Fruit fly (Drosophila melanogaster) whole organism, embryonic: ENCODE results near the gene Bicra.

Source experiments
- Atf-2 ChIP-seq: fragments of 200-800 bp; sonication (Bioruptor generic); optimal IDR thresholded peaks from 2 replicates; lab custom pipeline; 2016; ENCODE audit warnings: missing biosample characterization, missing genetic modification characterization
- BEAF-32 ChIP-seq: fragments of 200-800 bp; sonication (Bioruptor generic); optimal IDR thresholded peaks from 3 replicates; lab custom pipeline; 2017; ENCODE audit warnings: missing biosample characterization, missing genetic modification characterization, mild to moderate bottlenecking, moderate library complexity, missing genetic modification reagents
- CG10431 ChIP-seq: fragments of 200-800 bp; sonication (Bioruptor generic); optimal IDR thresholded peaks from 3 replicates; lab custom pipeline; 2018; ENCODE audit warnings: missing biosample characterization, mild to moderate bottlenecking, missing genetic modification characterization
- CG10462 ChIP-seq: fragments of 200-800 bp; sonication (Bioruptor generic); optimal IDR thresholded peaks from 2 replicates; lab custom pipeline; 2016; ENCODE audit warnings: missing biosample characterization, missing genetic modification characterization
- CG11085 ChIP-seq: fragments of 200-800 bp; sonication (Bioruptor generic); IDR thresholded peaks from 2 replicates; pipeline ENCODE4 v1.3.6; 2022; ENCODE audit warnings: missing biosample characterization, missing genetic modification characterization
- CG12104 ChIP-seq: fragments of 200-800 bp; sonication (Bioruptor generic); optimal IDR thresholded peaks from 3 replicates; lab custom pipeline; 2016; ENCODE audit warnings: missing biosample characterization, missing genetic modification characterization
- CG13123 ChIP-seq: fragments of 200-800 bp; sonication (Bioruptor generic); optimal IDR thresholded peaks from 2 replicates; lab custom pipeline; 2016; ENCODE audit warnings: missing biosample characterization, missing genetic modification characterization
- CG2202 ChIP-seq: fragments of 200-800 bp; sonication (Bioruptor generic); optimal IDR thresholded peaks from 2 replicates; lab custom pipeline; 2018; ENCODE audit warnings: missing biosample characterization, mild to moderate bottlenecking, missing genetic modification characterization
- CG34224 ChIP-seq: fragments of 200-800 bp; sonication (Bioruptor generic); IDR thresholded peaks from 3 replicates; pipeline ENCODE4 v1.3.6; 2022; ENCODE audit warnings: missing biosample characterization, missing genetic modification characterization; ENCODE audit not compliant: partially characterized antibody
- CG42726 ChIP-seq: fragments of 200-800 bp; sonication (Bioruptor generic); IDR thresholded peaks from 2 replicates; pipeline ENCODE4 v1.3.6; 2022; ENCODE audit warnings: missing biosample characterization, missing genetic modification characterization; ENCODE audit not compliant: partially characterized antibody
- CG4282 ChIP-seq: fragments of 200-800 bp; sonication (Bioruptor generic); optimal IDR thresholded peaks from 2 replicates; lab custom pipeline; 2016; ENCODE audit warnings: missing biosample characterization, missing genetic modification characterization
- CG6765 ChIP-seq: fragments of 200-800 bp; sonication (Bioruptor generic); optimal IDR thresholded peaks from 3 replicates; lab custom pipeline; 2017; ENCODE audit warnings: missing biosample characterization, mild to moderate bottlenecking, missing genetic modification characterization
- CG8089 ChIP-seq: fragments of 200-800 bp; sonication (Bioruptor generic); optimal IDR thresholded peaks from 3 replicates; lab custom pipeline; 2016; ENCODE audit warnings: missing biosample characterization, missing genetic modification characterization
- CG8765 ChIP-seq: fragments of 200-800 bp; sonication (Bioruptor generic); IDR thresholded peaks from 2 replicates; pipeline ENCODE4 v1.3.6; 2022; ENCODE audit warnings: missing biosample characterization, missing genetic modification characterization
- CG9215 ChIP-seq: fragments of 200-800 bp; sonication (Bioruptor generic); IDR thresholded peaks from 2 replicates; pipeline ENCODE4 v1.3.6; 2022; ENCODE audit warnings: missing biosample characterization, missing genetic modification characterization
- CG9437 ChIP-seq: fragments of 200-800 bp; sonication (Bioruptor generic); optimal IDR thresholded peaks from 2 replicates; lab custom pipeline; 2018; ENCODE audit warnings: missing biosample characterization, mild to moderate bottlenecking, missing genetic modification characterization
- Camta ChIP-seq: fragments of 200-800 bp; sonication (Bioruptor generic); optimal IDR thresholded peaks from 2 replicates; lab custom pipeline; 2016; ENCODE audit warnings: missing biosample characterization, missing genetic modification characterization
- H15 ChIP-seq: fragments of 200-800 bp; sonication (Bioruptor generic); IDR thresholded peaks from 3 replicates; pipeline ENCODE4 v1.3.6; 2022; ENCODE audit warnings: missing biosample characterization, missing genetic modification characterization
- Lhr ChIP-seq: fragments of 200-800 bp; sonication (Bioruptor generic); optimal IDR thresholded peaks from 3 replicates; lab custom pipeline; 2017; ENCODE audit warnings: mild to moderate bottlenecking, missing biosample characterization, missing genetic modification reagents, missing genetic modification characterization
- Nf-YB ChIP-seq: fragments of 200-800 bp; sonication (Bioruptor generic); optimal IDR thresholded peaks from 3 replicates; lab custom pipeline; 2019; ENCODE audit warnings: missing biosample characterization, mild to moderate bottlenecking, missing genetic modification characterization, moderate library complexity
- NfI ChIP-seq: fragments of 200-800 bp; sonication (Bioruptor generic); optimal IDR thresholded peaks from 3 replicates; lab custom pipeline; 2018; ENCODE audit warnings: missing biosample characterization, mild to moderate bottlenecking, missing genetic modification characterization, moderate library complexity
- Poxn ChIP-seq: fragments of 200-800 bp; sonication (Bioruptor generic); IDR thresholded peaks from 2 replicates; pipeline ENCODE4 v1.3.6; 2022; ENCODE audit warnings: missing biosample characterization, missing genetic modification characterization
- Ptx1 ChIP-seq: fragments of 200-800 bp; sonication (Bioruptor generic); IDR thresholded peaks from 2 replicates; pipeline ENCODE4 v1.3.6; 2022; ENCODE audit warnings: missing biosample characterization, missing genetic modification characterization
- Rfx ChIP-seq: fragments of 200-800 bp; sonication (Bioruptor generic); IDR thresholded peaks from 2 replicates; pipeline ENCODE4 v1.3.6; 2022; ENCODE audit warnings: missing biosample characterization, missing genetic modification characterization
- Stat92E ChIP-seq, 3 experiments: fragments of >200 bp in 2 of 3; fragments of 200-800 bp in 1 of 3; sonication (Bioruptor generic) in 1 of 3; optimal IDR thresholded peaks; 2 replicates each; lab custom pipeline; 2017 to 2019; ENCODE audit warnings: missing biosample characterization in 3 of 3, missing genetic modification characterization in 3 of 3, mild to moderate bottlenecking in 1 of 3, moderate library complexity in 1 of 3
- TFAM ChIP-seq: fragments of 200-800 bp; sonication (Bioruptor generic); optimal IDR thresholded peaks from 2 replicates; lab custom pipeline; 2017; ENCODE audit warnings: missing biosample characterization, missing genetic modification characterization, inconsistent platforms
- Tbp ChIP-seq: fragments of >200 bp; optimal IDR thresholded peaks from 2 replicates; lab custom pipeline; 2018; ENCODE audit warnings: missing biosample characterization, missing genetic modification characterization
- Vsx1 ChIP-seq: fragments of 200-800 bp; sonication (Bioruptor generic); optimal IDR thresholded peaks from 2 replicates; lab custom pipeline; 2017; ENCODE audit warnings: missing biosample characterization, mild to moderate bottlenecking, missing genetic modification characterization, missing genetic modification reagents
- abd-A ChIP-seq: fragments of 200-800 bp; sonication (Bioruptor generic); optimal IDR thresholded peaks from 3 replicates; lab custom pipeline; 2019; ENCODE audit warnings: missing biosample characterization, mild to moderate bottlenecking, missing genetic modification characterization, moderate library complexity
- ac ChIP-seq: fragments of 200-800 bp; sonication (Bioruptor generic); optimal IDR thresholded peaks from 3 replicates; lab custom pipeline; 2017; ENCODE audit warnings: missing biosample characterization, mild to moderate bottlenecking, missing genetic modification characterization
- al ChIP-seq: fragments of 200-800 bp; sonication (Bioruptor generic); IDR thresholded peaks from 2 replicates; pipeline ENCODE4 v1.3.6; 2022; ENCODE audit warnings: missing biosample characterization, missing genetic modification characterization
- cad ChIP-seq: fragments of >200 bp; optimal IDR thresholded peaks from 2 replicates; lab custom pipeline; 2017; ENCODE audit warnings: missing biosample characterization, missing genetic modification characterization
- ci ChIP-seq: fragments of 200-800 bp; sonication (Bioruptor generic); IDR thresholded peaks from 3 replicates; pipeline ENCODE4 v1.3.6; 2022; ENCODE audit warnings: missing biosample characterization, missing genetic modification characterization
- fd3F ChIP-seq: fragments of 200-800 bp; sonication (Bioruptor generic); optimal IDR thresholded peaks from 2 replicates; lab custom pipeline; 2018; ENCODE audit warnings: missing biosample characterization, mild to moderate bottlenecking, missing genetic modification characterization, moderate library complexity
- kah ChIP-seq: fragments of 200-800 bp; sonication (Bioruptor generic); optimal IDR thresholded peaks from 2 replicates; lab custom pipeline; 2018; ENCODE audit warnings: missing biosample characterization, mild to moderate bottlenecking, missing genetic modification characterization
- klu ChIP-seq: fragments of 200-800 bp; sonication (Bioruptor generic); IDR thresholded peaks from 2 replicates; pipeline ENCODE4 v1.3.6; 2022; ENCODE audit warnings: missing biosample characterization, missing genetic modification characterization
- lilli ChIP-seq: fragments of 200-800 bp; sonication (Bioruptor generic); optimal IDR thresholded peaks from 3 replicates; lab custom pipeline; 2016; ENCODE audit warnings: missing biosample characterization, missing genetic modification characterization
- mirr ChIP-seq: fragments of 200-800 bp; sonication (Bioruptor generic); optimal IDR thresholded peaks from 3 replicates; lab custom pipeline; 2018; ENCODE audit warnings: missing biosample characterization, mild to moderate bottlenecking, missing genetic modification characterization
- pnt ChIP-seq: fragments of 200-800 bp; sonication (Bioruptor generic); optimal IDR thresholded peaks from 3 replicates; lab custom pipeline; 2016; ENCODE audit warnings: missing biosample characterization, missing genetic modification characterization
- prd ChIP-seq, 3 experiments: fragments of >200 bp in 2 of 3; fragments of 200-800 bp in 1 of 3; sonication (Bioruptor generic) in 1 of 3; optimal IDR thresholded peaks in 2 of 3; IDR thresholded peaks in 1 of 3; 2 replicates in 2 of 3; 3 replicates in 1 of 3; pipeline versions ENCODE4 v1.3.6 to Lab custom; 2017 to 2022; ENCODE audit warnings: missing biosample characterization in 1 of 3, missing genetic modification characterization in 1 of 3
- scrt ChIP-seq: fragments of 200-800 bp; sonication (Bioruptor generic); optimal IDR thresholded peaks from 2 replicates; lab custom pipeline; 2018; ENCODE audit warnings: missing biosample characterization, mild to moderate bottlenecking, missing genetic modification characterization, moderate library complexity
- sens ChIP-seq: fragments of 200-800 bp; sonication (Bioruptor generic); peaks from one replicate; lab custom pipeline; 2016; ENCODE audit warnings: missing biosample characterization, missing genetic modification characterization
- seq ChIP-seq: fragments of 200-800 bp; sonication (Bioruptor generic); IDR thresholded peaks from 2 replicates; pipeline ENCODE4 v1.3.6; 2022; ENCODE audit warnings: missing biosample characterization, missing genetic modification characterization
- slp2 ChIP-seq: fragments of 200-800 bp; sonication (Bioruptor generic); optimal IDR thresholded peaks from 2 replicates; lab custom pipeline; 2016; ENCODE audit warnings: missing biosample characterization, missing genetic modification characterization
- unc-4 ChIP-seq: fragments of 200-800 bp; sonication (Bioruptor generic); IDR thresholded peaks from 2 replicates; pipeline ENCODE4 v1.3.6; 2022; ENCODE audit warnings: missing biosample characterization, missing genetic modification characterization; ENCODE audit not compliant: partially characterized antibody
- vnd ChIP-seq: fragments of 200-800 bp; sonication (Bioruptor generic); IDR thresholded peaks from 3 replicates; pipeline ENCODE4 v1.3.6; 2022; ENCODE audit warnings: missing biosample characterization, missing genetic modification characterization; ENCODE audit not compliant: partially characterized antibody
- wek ChIP-seq: fragments of 200-800 bp; sonication (Bioruptor generic); optimal IDR thresholded peaks from 3 replicates; lab custom pipeline; 2018; ENCODE audit warnings: missing biosample characterization, mild to moderate bottlenecking, missing genetic modification characterization, moderate library complexity
- yki ChIP-seq: fragments of >200 bp; optimal IDR thresholded peaks from 3 replicates; lab custom pipeline; 2018
- z ChIP-seq: fragments of 200-800 bp; sonication (Bioruptor generic); IDR thresholded peaks from 3 replicates; pipeline ENCODE4 v1.3.6; 2022; ENCODE audit warnings: missing biosample characterization, missing genetic modification characterization
- zf30C ChIP-seq: fragments of 200-800 bp; sonication (Bioruptor generic); optimal IDR thresholded peaks from 3 replicates; lab custom pipeline; 2018; ENCODE audit warnings: missing biosample characterization, mild to moderate bottlenecking, missing genetic modification characterization

Gene Bicra

dm6 chr3R:29130902-29131621 is 68.2 kb downstream of the Bicra start, which contains the start of the genes dgt6 and Vha100-1 (continued):
- TF ChIP-seq CG13123 (GFP tag; lab: Kevin White, UChicago) = no peak
- no peak for TF ChIP-seq CG8765 (GFP tag; lab: Robert Waterston, UW)
- no peak for TF ChIP-seq CG10462 (GFP tag; lab: Kevin White, UChicago)
- no peak for TF ChIP-seq cad (GFP tag; lab: Kevin White, UChicago)
- no peak for TF ChIP-seq mirr (GFP tag; lab: Kevin White, UChicago)
- TF ChIP-seq Atf-2 = no peak
- no peak for TF ChIP-seq prd (optimal IDR thresholded peaks at IDR 0.05; lab: Kevin White, UChicago)
- TF ChIP-seq prd (GFP tag; IDR thresholded peaks at IDR 0.05; lab: Robert Waterston, UW) = peak; percentile 52; the same call in 1 of the 3 replicates
- no peak for TF ChIP-seq Tbp (GFP tag; lab: Kevin White, UChicago)
- TF ChIP-seq ac (GFP tag; lab: Kevin White, UChicago) = no peak
- TF ChIP-seq CG42726 = no peak
- TF ChIP-seq wek (GFP tag; lab: Kevin White, UChicago) = no peak
- TF ChIP-seq fd3F = no peak
- TF ChIP-seq vnd = no peak
- no peak for TF ChIP-seq scrt
- TF ChIP-seq unc-4 = 0 out of 2 replicates have a peak, but pooled peaks have one; percentile 14
- TF ChIP-seq slp2 (GFP tag; lab: Kevin White, UChicago) = no peak
- no peak for TF ChIP-seq CG6765 (GFP tag; lab: Kevin White, UChicago)
- no peak for TF ChIP-seq kah (GFP tag; lab: Kevin White, UChicago)
- TF ChIP-seq H15 (GFP tag; lab: Robert Waterston, UW) = no peak
- TF ChIP-seq Lhr = peak; percentile 38
- peak; percentile 74 for TF ChIP-seq sens (GFP tag; lab: Kevin White, UChicago)
- no peak for TF ChIP-seq Poxn (GFP tag; lab: Robert Waterston, UW)
- TF ChIP-seq Ptx1 (GFP tag; lab: Robert Waterston, UW) = no peak
- TF ChIP-seq CG8089 (GFP tag; lab: Kevin White, UChicago) = no peak
- TF ChIP-seq CG11085 (GFP tag; lab: Robert Waterston, UW) = no peak
- no peak for TF ChIP-seq TFAM
- TF ChIP-seq CG9215 (GFP tag; lab: Robert Waterston, UW) = no peak
- no peak for TF ChIP-seq z (GFP tag; lab: Robert Waterston, UW)
- no peak for TF ChIP-seq NfI
- no peak for TF ChIP-seq ci (GFP tag; lab: Robert Waterston, UW)
- TF ChIP-seq abd-A (tag; lab: Kevin White, UChicago) = no peak
- peak in 1 of 3 experiments; percentile 32 for TF ChIP-seq Stat92E (GFP tag; optimal IDR thresholded peaks at IDR 0.05; lab: Kevin White, UChicago)
- no peak for TF ChIP-seq CG2202 (tag; lab: Kevin White, UChicago)
- no peak for TF ChIP-seq seq (GFP tag; lab: Robert Waterston, UW)
- no peak for TF ChIP-seq CG12104
- TF ChIP-seq yki = no peak
- no peak for TF ChIP-seq CG4282
- no peak for TF ChIP-seq CG9437 (GFP tag; lab: Kevin White, UChicago)
- 0 out of 2 replicates have a peak, but pooled peaks have one; percentile 8 for TF ChIP-seq Rfx (GFP tag; lab: Robert Waterston, UW)
- no peak for TF ChIP-seq pnt (GFP tag; lab: Kevin White, UChicago)
- TF ChIP-seq zf30C = no peak
- TF ChIP-seq CG10431 = no peak
- TF ChIP-seq al = no peak
- TF ChIP-seq Camta (GFP tag; lab: Kevin White, UChicago) = no peak
- no peak for TF ChIP-seq Nf-YB (GFP tag; lab: Kevin White, UChicago)
- TF ChIP-seq Vsx1 (GFP tag; lab: Kevin White, UChicago) = no peak
- no peak for TF ChIP-seq CG34224 (GFP tag; lab: Robert Waterston, UW)
- no peak for TF ChIP-seq klu (GFP tag; lab: Robert Waterston, UW)
- peak; percentile 38 for TF ChIP-seq BEAF-32 (GFP tag; lab: Kevin White, UChicago)
- no peak for TF ChIP-seq lilli (GFP tag; lab: Kevin White, UChicago)
